Worm (Caenorhabditis elegans) whole organism, L3 larva: ENCODE measurements around the gene sru-22.

Experiments used
- R02D3.7 ChIP-seq: fragments of 150-350 bp; optimal IDR thresholded peaks from 2 replicates; lab custom pipeline; 2014; ENCODE audit warnings: missing biosample characterization, missing genetic modification characterization
- aly-2 ChIP-seq: fragments of 150-350 bp; optimal IDR thresholded peaks from 2 replicates; lab custom pipeline; 2014; ENCODE audit warnings: missing biosample characterization, missing genetic modification characterization
- ama-1 ChIP-seq: fragments of 150-350 bp; optimal IDR thresholded peaks from 2 replicates; lab custom pipeline; 2018
- ceh-9 ChIP-seq: sonication (generic microtip); optimal IDR thresholded peaks from 2 replicates; lab custom pipeline; 2018; ENCODE audit warnings: missing biosample characterization, missing genetic modification characterization
- elt-3 ChIP-seq, 3 experiments: fragments of 150-350 bp in 1 of 3; sonication (generic microtip) in 2 of 3; optimal IDR thresholded peaks; 2 replicates in 2 of 3; 4 replicates in 1 of 3; lab custom pipeline; 2014 to 2017; ENCODE audit warnings: missing biosample characterization in 3 of 3, missing genetic modification characterization in 3 of 3
- lin-15B ChIP-seq: fragments of 150-350 bp; optimal IDR thresholded peaks from 2 replicates; lab custom pipeline; 2014; ENCODE audit warnings: missing biosample characterization, missing genetic modification characterization
- lin-39 ChIP-seq: fragments of 150-350 bp; optimal IDR thresholded peaks from 2 replicates; lab custom pipeline; 2018; ENCODE audit warnings: missing biosample characterization, missing genetic modification reagents, missing genetic modification characterization
- mml-1 ChIP-seq: fragments of 150-350 bp; sonication (generic microtip); optimal IDR thresholded peaks from 3 replicates; lab custom pipeline; 2014; ENCODE audit warnings: missing biosample characterization, missing genetic modification characterization
- nhr-25 ChIP-seq: sonication (generic microtip); optimal IDR thresholded peaks from 2 replicates; lab custom pipeline; 2017; ENCODE audit warnings: missing biosample characterization, missing genetic modification characterization
- snpc-4 ChIP-seq: fragments of 150-350 bp; optimal IDR thresholded peaks from 2 replicates; lab custom pipeline; 2014; ENCODE audit warnings: missing biosample characterization, missing genetic modification characterization
- unc-39 ChIP-seq: sonication (generic microtip); optimal IDR thresholded peaks from 4 replicates; lab custom pipeline; 2017; ENCODE audit warnings: missing biosample characterization, missing genetic modification characterization
- ztf-4 ChIP-seq: fragments of 150-350 bp; optimal IDR thresholded peaks from 2 replicates; lab custom pipeline; 2014; ENCODE audit warnings: missing biosample characterization, missing genetic modification characterization

ce11 chrV:16015652-16016051, 40.9 kb upstream of the sru-22 start, which contains the start of gene str-232:
- no peak for TF ChIP-seq lin-15B (tag; lab: Kevin White, UChicago)
- no peak for TF ChIP-seq nhr-25 (tag; lab: Kevin White, UChicago)
- no peak for TF ChIP-seq lin-39 (tag; lab: Kevin White, UChicago)
- no peak for TF ChIP-seq aly-2 (tag; lab: Kevin White, UChicago)
- TF ChIP-seq snpc-4 (tag; lab: Kevin White, UChicago) = no peak
- TF ChIP-seq ztf-4 = no peak
- TF ChIP-seq ceh-9 (tag; lab: Kevin White, UChicago) = no peak
- TF ChIP-seq R02D3.7 (tag; lab: Kevin White, UChicago) = no peak
- no peak for TF ChIP-seq elt-3 (tag; optimal IDR thresholded peaks at IDR 0.05; lab: Kevin White, UChicago)
- no peak for TF ChIP-seq mml-1 (tag; lab: Kevin White, UChicago)
- TF ChIP-seq ama-1 (lab: Kevin White, UChicago) = no peak
- TF ChIP-seq unc-39 (tag; lab: Kevin White, UChicago) = no peak
